Worm (Caenorhabditis elegans) whole organism, late embryonic: ENCODE measurements around the gene M110.8.

Experiments used
- T23F11.4 ChIP-seq: fragments of 200-800 bp; sonication (Bioruptor generic); optimal IDR thresholded peaks from 2 replicates; lab custom pipeline; 2018; ENCODE audit warnings: mild to moderate bottlenecking, missing genetic modification characterization, missing compliant biosample characterization
- ceh-18 ChIP-seq: sonication (generic microtip); optimal IDR thresholded peaks from 2 replicates; lab custom pipeline; 2016; ENCODE audit warnings: missing genetic modification characterization, missing compliant biosample characterization
- ceh-45 ChIP-seq: fragments of 200-800 bp; sonication (Bioruptor generic); IDR thresholded peaks from 2 replicates; pipeline ENCODE4 v1.3.6; 2022; ENCODE audit warnings: missing genetic modification reagents, missing genetic modification characterization, missing compliant biosample characterization
- fkh-10 ChIP-seq: fragments of 150-350 bp; optimal IDR thresholded peaks from 2 replicates; lab custom pipeline; 2014; ENCODE audit warnings: missing biosample characterization, missing genetic modification reagents, missing genetic modification characterization
- pqm-1 ChIP-seq: sonication (generic microtip); optimal IDR thresholded peaks from 2 replicates; lab custom pipeline; 2016; ENCODE audit warnings: missing genetic modification characterization, missing compliant biosample characterization
- tbx-2 ChIP-seq: sonication (generic microtip); optimal IDR thresholded peaks from 2 replicates; lab custom pipeline; 2016; ENCODE audit warnings: missing genetic modification characterization, missing compliant biosample characterization

- TF ChIP-seq pqm-1 (no peak), T23F11.4 (no peak), tbx-2 (no peak), ceh-18 (tag; lab: Kevin White, UChicago) (no peak), ceh-45 (GFP tag; lab: Robert Waterston, UW) (no peak), fkh-10 (GFP tag; lab: Kevin White, UChicago) (no peak)
Observed at ce11 chrII:8178614-8179013, 30.8 kb downstream of the M110.8 start.
